Worm (Caenorhabditis elegans): ENCODE measurements around the gene wdr-5.1.

wdr-5.1 gene

ce11 chrIII:3704967-3705366, at the start of gene wdr-5.1:
TSS of gene wdr-5.1 (plus strand) at chrIII:3705285.
- TF ChIP-seq set-16 (GFP tag; IDR thresholded peaks at IDR 0.05) (no peak), unc-39 (tag; optimal IDR thresholded peaks at IDR 0.05) (no peak), lin-38 (GFP tag; IDR thresholded peaks at IDR 0.05) (peak; percentile 47), daf-16 (GFP tag; optimal IDR thresholded peaks at IDR 0.05) (no peak), daf-16 (tag; optimal IDR thresholded peaks at IDR 0.05) (peak; percentile 13), dmd-6 (GFP tag; IDR thresholded peaks at IDR 0.05) (no peak), T20F7.1 (GFP tag; optimal IDR thresholded peaks at IDR 0.05) (no peak), zip-2 (tag; optimal IDR thresholded peaks at IDR 0.05) (no peak), ztf-7 (tag; optimal IDR thresholded peaks at IDR 0.05) (no peak), ces-1 (GFP tag; optimal IDR thresholded peaks at IDR 0.05) (no peak), snpc-4 (tag; optimal IDR thresholded peaks at IDR 0.05) (no peak), duxl-1 (tag; optimal IDR thresholded peaks at IDR 0.05; ENCODE audit: poor library complexity) (peak; percentile 38), daf-19 (GFP tag; conservative IDR thresholded peaks at IDR 0.05) (no peak), ama-1 (optimal IDR thresholded peaks at IDR 0.05) (no peak), hmg-1.1 (GFP tag; IDR thresholded peaks at IDR 0.05) (no peak), dpl-1 (GFP tag; optimal IDR thresholded peaks at IDR 0.05) (peak; percentile 25), dmd-9 (GFP tag; IDR thresholded peaks at IDR 0.05) (no peak), snpc-1.2 (GFP tag; IDR thresholded peaks at IDR 0.05) (no peak), rbr-2 (tag; optimal IDR thresholded peaks at IDR 0.05) (no peak), attf-4 (tag; optimal IDR thresholded peaks at IDR 0.05) (no peak), mep-1 (tag; optimal IDR thresholded peaks at IDR 0.05) (peak; percentile 46), dve-1 (tag; optimal IDR thresholded peaks at IDR 0.05; ENCODE audit: insufficient read depth) (peak; percentile 23), hlh-30 (tag; optimal IDR thresholded peaks at IDR 0.05; ENCODE audit: insufficient read depth) (peak; percentile 16), lsy-2 (tag; optimal IDR thresholded peaks at IDR 0.05) (peak in 1 of 2 experiments; percentile 80), madf-5 (GFP tag; IDR thresholded peaks at IDR 0.05) (no peak), saeg-2 (GFP tag; IDR thresholded peaks at IDR 0.05) (no peak), jun-1 (tag; optimal IDR thresholded peaks at IDR 0.05) (no peak), mes-2 (tag; optimal IDR thresholded peaks at IDR 0.05; ENCODE audit: poor library complexity, severe bottlenecking) (peak; percentile 57), hif-1 (tag; optimal IDR thresholded peaks at IDR 0.05) (no peak), ceh-20 (GFP tag; IDR thresholded peaks at IDR 0.05) (no peak), vab-7 (GFP tag; IDR thresholded peaks at IDR 0.05) (no peak), ceh-82 (tag; optimal IDR thresholded peaks at IDR 0.05) (no peak), ceh-28 (tag; optimal IDR thresholded peaks at IDR 0.05) (no peak), arid-1 (GFP tag; conservative IDR thresholded peaks at IDR 0.05) (no peak)

ce11 chrIII:3657479-3657878, 47.6 kb upstream of the wdr-5.1 start, which contains the start of gene C46F11.5:
TSS of gene C46F11.5 (minus strand) at chrIII:3657606.
- TF ChIP-seq zip-2 (tag; optimal IDR thresholded peaks at IDR 0.05) (no peak), nhr-76 (tag; optimal IDR thresholded peaks at IDR 0.05) (no peak)

- TF ChIP-seq lin-13 (GFP tag; optimal IDR thresholded peaks at IDR 0.05) (peak; percentile 45), mep-1 (tag; optimal IDR thresholded peaks at IDR 0.05) (peak; percentile 66), hlh-30 (tag; optimal IDR thresholded peaks at IDR 0.05; ENCODE audit: insufficient read depth) (peak; percentile 67), aha-1 (tag) (peak; percentile 49), mes-2 (tag; optimal IDR thresholded peaks at IDR 0.05; ENCODE audit: poor library complexity, severe bottlenecking) (peak; percentile 87), duxl-1 (tag; optimal IDR thresholded peaks at IDR 0.05; ENCODE audit: poor library complexity) (peak; percentile 62), arid-1 (GFP tag; conservative IDR thresholded peaks at IDR 0.05) (peak; percentile 36; the same call in 1 of the 2 replicates), ceh-62 (tag; optimal IDR thresholded peaks at IDR 0.05) (no peak), dve-1 (tag; optimal IDR thresholded peaks at IDR 0.05; ENCODE audit: insufficient read depth) (peak; percentile 40), lsy-2 (tag; optimal IDR thresholded peaks at IDR 0.05) (peak; percentile 5 to 67), unc-130 (GFP tag; optimal IDR thresholded peaks at IDR 0.05) (peak; percentile 14), nhr-28 (tag; optimal IDR thresholded peaks at IDR 0.05) (peak; percentile 92), hmg-1.1 (GFP tag; IDR thresholded peaks at IDR 0.05) (peak; percentile 50; the same call in 1 of the 2 replicates), dpl-1 (GFP tag; optimal IDR thresholded peaks at IDR 0.05) (peak; percentile 43), nhr-6 (tag; optimal IDR thresholded peaks at IDR 0.05) (peak; percentile 15), set-16 (GFP tag; IDR thresholded peaks at IDR 0.05) (no peak), daf-19 (GFP tag; conservative IDR thresholded peaks at IDR 0.05) (0 out of 2 replicates have a peak, but pooled peaks have one; percentile 71), lin-38 (GFP tag; IDR thresholded peaks at IDR 0.05) (peak; percentile 48), Y48G9A.11 (GFP tag; IDR thresholded peaks at IDR 0.05) (no peak), daf-12 (tag; optimal IDR thresholded peaks at IDR 0.05) (no peak)
Measured at ce11 chrIII:3664224-3664623, 40.9 kb upstream of the wdr-5.1 start, which contains the start of gene C46F11.4. TSS of gene C46F11.4 (minus strand) at chrIII:3664304.
